Worm (Caenorhabditis elegans) whole organism, mixed stage, embryonic: ENCODE results near the gene srx-88.

Experiments used
- M03D4.4 ChIP-seq: sonication (generic microtip); optimal IDR thresholded peaks from 2 replicates; lab custom pipeline; 2017; ENCODE audit warnings: mild to moderate bottlenecking, missing genetic modification characterization, missing compliant biosample characterization
- ces-1 ChIP-seq: fragments of 150-350 bp; optimal IDR thresholded peaks from 2 replicates; lab custom pipeline; 2014; ENCODE audit warnings: missing biosample characterization, missing genetic modification reagents, missing genetic modification characterization
- lin-13 ChIP-seq: fragments of 150-350 bp; optimal IDR thresholded peaks from 2 replicates; lab custom pipeline; 2014; ENCODE audit warnings: missing biosample characterization, missing genetic modification characterization
- mep-1 ChIP-seq: fragments of 150-350 bp; optimal IDR thresholded peaks from 2 replicates; lab custom pipeline; 2017; ENCODE audit warnings: missing biosample characterization, missing genetic modification reagents, missing genetic modification characterization, inconsistent platforms
- mls-2 ChIP-seq: sonication (generic microtip); optimal IDR thresholded peaks from 2 replicates; lab custom pipeline; 2016; ENCODE audit warnings: mild to moderate bottlenecking, missing genetic modification characterization, moderate library complexity, missing compliant biosample characterization
- nhr-12 ChIP-seq: fragments of 150-350 bp; optimal IDR thresholded peaks from 2 replicates; lab custom pipeline; 2014; ENCODE audit warnings: missing biosample characterization, missing genetic modification characterization
- nhr-76 ChIP-seq: sonication (generic microtip); optimal IDR thresholded peaks from 2 replicates; lab custom pipeline; 2017; ENCODE audit warnings: missing biosample characterization, missing genetic modification characterization
- pha-4 ChIP-seq: fragments of 150-350 bp; optimal IDR thresholded peaks from 2 replicates; lab custom pipeline; 2018; ENCODE audit warnings: missing biosample characterization, missing genetic modification reagents, missing genetic modification characterization
- sem-2 ChIP-seq: fragments of 200-800 bp; sonication (Bioruptor generic); optimal IDR thresholded peaks from 2 replicates; lab custom pipeline; 2018; ENCODE audit warnings: mild to moderate bottlenecking, missing genetic modification characterization, missing compliant biosample characterization
- snpc-4 ChIP-seq: fragments of 150-350 bp; optimal IDR thresholded peaks from 2 replicates; lab custom pipeline; 2014; ENCODE audit warnings: missing biosample characterization, missing genetic modification characterization
- sptf-1 ChIP-seq: sonication (generic microtip); optimal IDR thresholded peaks from 2 replicates; lab custom pipeline; 2017; ENCODE audit warnings: mild to moderate bottlenecking, missing genetic modification characterization, moderate library complexity, missing compliant biosample characterization
- tbx-8 ChIP-seq: fragments of 200-800 bp; sonication (Bioruptor generic); optimal IDR thresholded peaks from 2 replicates; lab custom pipeline; 2018; ENCODE audit warnings: mild to moderate bottlenecking, missing genetic modification characterization, moderate library complexity, missing compliant biosample characterization
- ztf-11 ChIP-seq: fragments of 150-350 bp; optimal IDR thresholded peaks from 2 replicates; lab custom pipeline; 2014; ENCODE audit warnings: missing biosample characterization, missing genetic modification characterization

DNA sequence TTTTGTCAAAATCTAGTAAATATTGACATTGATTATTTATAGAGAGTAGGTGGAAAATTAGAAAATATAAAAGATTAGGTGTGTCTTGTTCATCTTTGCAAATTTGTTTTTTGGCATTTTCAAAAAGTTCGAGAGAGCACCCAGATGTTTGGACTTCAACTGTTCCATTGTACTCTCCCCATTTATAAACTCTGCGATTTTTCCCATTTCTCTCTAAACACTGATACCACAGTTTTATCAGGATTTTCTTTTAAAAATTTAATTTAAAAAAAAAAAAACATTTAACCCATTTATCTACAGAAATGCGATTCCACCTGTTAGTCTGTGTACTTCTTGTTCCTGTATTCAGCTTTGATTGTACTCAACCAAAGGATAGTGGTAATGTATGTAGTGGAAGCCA, 29.7 kb downstream of the srx-88 start, which contains the start of gene tag-290:
- TF ChIP-seq M03D4.4 (tag; lab: Kevin White, UChicago): no peak
- TF ChIP-seq tbx-8 (GFP tag; lab: Kevin White, UChicago): no peak
- no peak for TF ChIP-seq lin-13 (tag; lab: Kevin White, UChicago)
- TF ChIP-seq mep-1 (tag; lab: Kevin White, UChicago): no peak
- TF ChIP-seq mls-2 (tag; lab: Kevin White, UChicago): no peak
- no peak for TF ChIP-seq pha-4
- no peak for TF ChIP-seq sem-2 (GFP tag; lab: Kevin White, UChicago)
- no peak for TF ChIP-seq ztf-11
- TF ChIP-seq ces-1 (GFP tag; lab: Kevin White, UChicago): no peak
- no peak for TF ChIP-seq snpc-4 (tag; lab: Kevin White, UChicago)
- no peak for TF ChIP-seq nhr-76
- TF ChIP-seq sptf-1 (tag; lab: Kevin White, UChicago): no peak
- TF ChIP-seq nhr-12 (tag; lab: Kevin White, UChicago): no peak
